Worm (Caenorhabditis elegans) whole organism, early embryonic: ENCODE measurements around the gene C07G3.15.

Source experiments
- B0310.2 ChIP-seq: sonication (generic microtip); optimal IDR thresholded peaks from 2 replicates; lab custom pipeline; 2016; ENCODE audit warnings: mild to moderate bottlenecking, missing genetic modification characterization, missing compliant biosample characterization
- ama-1 ChIP-seq: fragments of 150-350 bp; optimal IDR thresholded peaks from 2 replicates; lab custom pipeline; 2014
- ets-7 ChIP-seq: sonication (generic microtip); optimal IDR thresholded peaks from 2 replicates; lab custom pipeline; 2016; ENCODE audit warnings: missing genotype, missing genetic modification characterization, missing compliant biosample characterization
- flt-1 ChIP-seq: fragments of 200-800 bp; sonication (Bioruptor generic); IDR thresholded peaks from 2 replicates; pipeline ENCODE4 v1.3.6; 2022; ENCODE audit warnings: missing genetic modification characterization, missing compliant biosample characterization
- hnd-1 ChIP-seq: sonication (generic microtip); optimal IDR thresholded peaks from 2 replicates; lab custom pipeline; 2016; ENCODE audit warnings: missing genetic modification characterization, missing compliant biosample characterization
- sea-1 ChIP-seq: fragments of 200-800 bp; sonication (Bioruptor generic); conservative IDR thresholded peaks from 2 replicates; pipeline ENCODE4 v1.3.6; 2022; ENCODE audit warnings: missing genetic modification characterization, missing compliant biosample characterization
- tbx-37 ChIP-seq: fragments of 200-800 bp; sonication (Bioruptor generic); conservative IDR thresholded peaks from 2 replicates; pipeline ENCODE4 v1.3.6; 2022; ENCODE audit warnings: missing genetic modification reagents, missing genetic modification characterization, missing compliant biosample characterization
- tra-4 ChIP-seq: sonication (generic microtip); optimal IDR thresholded peaks from 2 replicates; lab custom pipeline; 2017; ENCODE audit warnings: missing genetic modification characterization, missing compliant biosample characterization

DNA sequence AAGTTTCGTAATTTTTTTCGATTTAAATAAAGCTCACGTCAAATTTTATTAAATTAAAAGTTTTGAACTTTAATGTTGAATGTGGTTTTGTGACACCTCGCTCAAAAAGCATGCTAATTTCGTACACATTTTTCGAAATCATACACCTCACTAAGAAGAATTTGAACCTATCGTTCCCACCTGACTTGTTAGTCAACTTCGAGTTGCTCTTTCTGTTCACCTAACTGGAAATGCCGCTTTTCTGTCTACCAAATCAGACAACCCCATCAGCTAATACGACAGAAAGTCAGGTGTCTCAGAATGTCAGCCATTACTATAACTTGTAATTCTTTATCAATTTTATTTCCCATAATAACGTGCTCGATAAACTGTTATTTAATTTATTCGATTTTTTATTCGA is 33.6 kb upstream of the C07G3.15 start, which contains the start of gene srbc-66:
- TF ChIP-seq ets-7: no peak
- TF ChIP-seq ama-1 (lab: Kevin White, UChicago): no peak
- TF ChIP-seq tbx-37: no peak
- no peak for TF ChIP-seq sea-1 (GFP tag; lab: Robert Waterston, UW)
- TF ChIP-seq hnd-1 (tag; lab: Kevin White, UChicago): no peak
- no peak for TF ChIP-seq flt-1 (GFP tag; lab: Robert Waterston, UW)
- no peak for TF ChIP-seq tra-4 (tag; lab: Kevin White, UChicago)
- no peak for TF ChIP-seq B0310.2 (tag; lab: Kevin White, UChicago)
